Worm (Caenorhabditis elegans) whole organism, L4 larva: ENCODE data around the gene B0281.3.
A peak's percentile ranks its signal among the peaks of the same experiment; 100 is the strongest.

ENCODE experiments used
- aha-1 ChIP-seq: fragments of 150-350 bp; peaks from one replicate; lab custom pipeline; 2014; ENCODE audit warnings: missing biosample characterization, missing genetic modification characterization
- daf-12 ChIP-seq: fragments of 150-350 bp; optimal IDR thresholded peaks from 2 replicates; lab custom pipeline; 2014; ENCODE audit warnings: missing biosample characterization, missing genetic modification reagents, missing genetic modification characterization
- zip-11 ChIP-seq: fragments of 200-800 bp; sonication (Bioruptor generic); IDR thresholded peaks from 2 replicates; pipeline ENCODE4 v1.3.6; 2022; ENCODE audit warnings: missing genetic modification characterization, missing compliant biosample characterization

DNA sequence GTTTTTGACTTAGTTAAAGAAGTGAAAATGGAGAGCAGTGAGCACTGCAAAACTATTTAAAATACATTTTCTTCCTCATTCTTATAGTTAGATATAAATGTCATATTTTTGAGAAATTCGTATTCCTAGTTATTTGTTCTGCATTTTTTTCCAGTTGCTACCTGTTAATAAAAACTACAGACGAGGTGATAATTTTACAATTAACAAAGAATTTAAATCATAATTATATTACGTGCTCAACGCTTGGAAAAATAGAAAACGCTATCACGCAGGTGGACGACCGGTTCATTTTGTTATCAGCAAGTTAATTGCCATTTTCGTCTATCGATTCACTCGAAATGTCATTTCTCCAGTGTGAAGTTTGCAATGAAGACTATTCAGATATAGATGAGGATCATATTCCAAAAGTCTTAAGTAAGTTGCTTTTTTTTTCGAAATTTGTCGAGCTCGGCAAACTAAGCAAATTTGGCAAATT lies 11.1 kb downstream of the B0281.3 start, which contains the start of the genes ZK1240.5 and ZK1240.9:
- TF ChIP-seq aha-1 (tag; lab: Kevin White, UChicago) (peak; percentile 22), zip-11 (GFP tag; lab: Robert Waterston, UW) (no peak), daf-12 (tag; lab: Kevin White, UChicago) (no peak)
